Fruit fly (Drosophila melanogaster): ENCODE results near the gene CG12104.

The CG12104 gene

DNA sequence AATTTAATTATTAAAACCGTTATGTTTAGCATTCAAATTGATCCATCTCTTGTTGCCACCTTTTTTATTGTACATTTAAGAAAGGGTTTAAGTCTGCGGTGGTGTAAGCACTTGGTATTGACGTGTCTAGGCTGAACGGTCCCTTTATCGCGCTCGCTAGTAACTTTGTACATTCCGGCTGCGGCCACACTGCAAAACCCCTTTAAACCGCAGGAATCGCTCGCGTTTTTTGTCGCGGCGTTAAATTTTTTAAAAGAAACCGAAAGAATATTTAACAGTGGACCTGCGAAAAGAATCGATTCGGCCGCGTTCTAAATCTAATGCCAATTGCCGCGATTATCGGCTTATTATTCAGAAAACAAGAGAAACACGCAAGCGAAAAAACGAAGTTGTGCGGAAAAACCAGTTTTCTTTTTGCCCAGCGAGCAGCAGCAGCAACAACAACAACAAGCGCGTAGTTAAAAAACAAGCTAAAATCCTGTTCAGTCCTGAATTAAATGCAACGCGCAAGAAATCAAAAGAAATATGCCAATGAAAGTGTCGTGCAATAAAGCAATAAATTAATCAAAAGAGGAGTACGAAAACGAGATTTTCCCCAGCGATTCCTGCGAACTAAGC is 25.9 kb downstream of the CG12104 start, which contains the start of gene CG13917 (continued):
- no peak for TF ChIP-seq sr (GFP tag; IDR thresholded peaks at IDR 0.05)
- TF ChIP-seq ato (GFP tag; IDR thresholded peaks at IDR 0.05; ENCODE audit: partially characterized antibody): no peak
- TF ChIP-seq sim (GFP tag; IDR thresholded peaks at IDR 0.05): no peak
- TF ChIP-seq Hr51 (GFP tag; optimal IDR thresholded peaks at IDR 0.05): no peak
- no peak for TF ChIP-seq CG1602 (GFP tag; optimal IDR thresholded peaks at IDR 0.05)
- TF ChIP-seq CG3847 (GFP tag; IDR thresholded peaks at IDR 0.05): peak; percentile 84
- no peak for TF ChIP-seq CG17802 (tag; optimal IDR thresholded peaks at IDR 0.05)
- no peak for TF ChIP-seq Usf (GFP tag; optimal IDR thresholded peaks at IDR 0.05)
- peak; percentile 76 for TF ChIP-seq CG14710 (tag; optimal IDR thresholded peaks at IDR 0.05)
- TF ChIP-seq Gsc (GFP tag; IDR thresholded peaks at IDR 0.05): no peak
- peak; percentile 65 for TF ChIP-seq pita (GFP tag; optimal IDR thresholded peaks at IDR 0.05)
- no peak for TF ChIP-seq CG9817 (tag; optimal IDR thresholded peaks at IDR 0.05)
- no peak for TF ChIP-seq Eip74EF (GFP tag; optimal IDR thresholded peaks at IDR 0.05)
- no peak for TF ChIP-seq Elba2 (GFP tag; optimal IDR thresholded peaks at IDR 0.05)
- TF ChIP-seq CG8281 (tag; optimal IDR thresholded peaks at IDR 0.05): no peak
- no peak for TF ChIP-seq HLH4C (GFP tag; IDR thresholded peaks at IDR 0.05; ENCODE audit: partially characterized antibody)
- TF ChIP-seq CG34224 (GFP tag; IDR thresholded peaks at IDR 0.05; ENCODE audit: partially characterized antibody): no peak; the same call in 2 of the 3 replicates
- no peak for TF ChIP-seq HLHmδ (GFP tag; optimal IDR thresholded peaks at IDR 0.05)
- TF ChIP-seq Hsf (GFP tag; optimal IDR thresholded peaks at IDR 0.05): no peak
- TF ChIP-seq CG13287 (GFP tag; IDR thresholded peaks at IDR 0.05; ENCODE audit: partially characterized antibody): peak; percentile 55; the same call in 1 of the 2 replicates
- TF ChIP-seq CG31441 (GFP tag; IDR thresholded peaks at IDR 0.05): 0 out of 2 replicates have a peak, but pooled peaks have one; percentile 20
- TF ChIP-seq gt (GFP tag; IDR thresholded peaks at IDR 0.05): no peak
- TF ChIP-seq tgo (GFP tag; IDR thresholded peaks at IDR 0.05): no peak
- no peak for TF ChIP-seq crp (GFP tag; optimal IDR thresholded peaks at IDR 0.05)
- no peak for TF ChIP-seq Nf-YB (GFP tag; optimal IDR thresholded peaks at IDR 0.05)
- no peak for TF ChIP-seq CG10959 (GFP tag; IDR thresholded peaks at IDR 0.05)
- TF ChIP-seq repo (GFP tag; optimal IDR thresholded peaks at IDR 0.05): no peak
- no peak for TF ChIP-seq ap (GFP tag; IDR thresholded peaks at IDR 0.05)
- no peak for TF ChIP-seq emc (GFP tag; optimal IDR thresholded peaks at IDR 0.05)
- TF ChIP-seq cg (GFP tag; optimal IDR thresholded peaks at IDR 0.05): no peak
- no peak for TF ChIP-seq CG2678 (tag; optimal IDR thresholded peaks at IDR 0.05)
- TF ChIP-seq CG13624 (GFP tag; optimal IDR thresholded peaks at IDR 0.05): no peak
- TF ChIP-seq bab2 (GFP tag; optimal IDR thresholded peaks at IDR 0.05): no peak
- TF ChIP-seq al (GFP tag; IDR thresholded peaks at IDR 0.05): no peak
- peak; percentile 59 for TF ChIP-seq phol (tag; optimal IDR thresholded peaks at IDR 0.05)
- TF ChIP-seq CG12071 (GFP tag; optimal IDR thresholded peaks at IDR 0.05): no peak
- TF ChIP-seq jumu (GFP tag; optimal IDR thresholded peaks at IDR 0.05): no peak
- no peak for TF ChIP-seq Dip3 (GFP tag; optimal IDR thresholded peaks at IDR 0.05)
- TF ChIP-seq B-H2 (GFP tag; optimal IDR thresholded peaks at IDR 0.05): no peak
- TF ChIP-seq trh (GFP tag; optimal IDR thresholded peaks at IDR 0.05): no peak
- TF ChIP-seq Deaf1 (tag; optimal IDR thresholded peaks at IDR 0.05): peak; percentile 21
- no peak for TF ChIP-seq yki (optimal IDR thresholded peaks at IDR 0.05)
- TF ChIP-seq CG7987 (GFP tag; optimal IDR thresholded peaks at IDR 0.05): no peak
- TF ChIP-seq salm (tag; optimal IDR thresholded peaks at IDR 0.05): no peak
- no peak for TF ChIP-seq gro (GFP tag; optimal IDR thresholded peaks at IDR 0.05)
- TF ChIP-seq CG34422 (GFP tag; IDR thresholded peaks at IDR 0.05): peak; percentile 56; the same call in 1 of the 3 replicates
- no peak for TF ChIP-seq CG13296 (GFP tag; optimal IDR thresholded peaks at IDR 0.05)
- no peak for TF ChIP-seq CG15269 (tag; optimal IDR thresholded peaks at IDR 0.05)
- TF ChIP-seq CG7372 (GFP tag; IDR thresholded peaks at IDR 0.05): no peak
- TF ChIP-seq pho (GFP tag; optimal IDR thresholded peaks at IDR 0.05): no peak
